Worm (Caenorhabditis elegans) whole organism, L2 larva: ENCODE data around the gene C50F4.8.

Experiments used
- R02D3.7 ChIP-seq: fragments of 150-350 bp; optimal IDR thresholded peaks from 2 replicates; lab custom pipeline; 2014; ENCODE audit warnings: missing biosample characterization, missing genetic modification characterization
- alr-1 ChIP-seq: fragments of 150-350 bp; optimal IDR thresholded peaks from 2 replicates; lab custom pipeline; 2014; ENCODE audit warnings: missing biosample characterization, missing genetic modification characterization
- aly-2 ChIP-seq: fragments of 150-350 bp; optimal IDR thresholded peaks from 2 replicates; lab custom pipeline; 2014; ENCODE audit warnings: missing biosample characterization, missing genetic modification characterization
- egl-27 ChIP-seq: sonication (generic microtip); optimal IDR thresholded peaks from 3 replicates; lab custom pipeline; 2017; ENCODE audit warnings: missing biosample characterization, missing genetic modification reagents, missing genetic modification characterization
- peb-1 ChIP-seq: fragments of 150-350 bp; optimal IDR thresholded peaks from 2 replicates; lab custom pipeline; 2014; ENCODE audit warnings: missing biosample characterization, missing genetic modification characterization
- snpc-4 ChIP-seq: fragments of 150-350 bp; optimal IDR thresholded peaks from 2 replicates; lab custom pipeline; 2014; ENCODE audit warnings: missing biosample characterization, missing genetic modification characterization

DNA sequence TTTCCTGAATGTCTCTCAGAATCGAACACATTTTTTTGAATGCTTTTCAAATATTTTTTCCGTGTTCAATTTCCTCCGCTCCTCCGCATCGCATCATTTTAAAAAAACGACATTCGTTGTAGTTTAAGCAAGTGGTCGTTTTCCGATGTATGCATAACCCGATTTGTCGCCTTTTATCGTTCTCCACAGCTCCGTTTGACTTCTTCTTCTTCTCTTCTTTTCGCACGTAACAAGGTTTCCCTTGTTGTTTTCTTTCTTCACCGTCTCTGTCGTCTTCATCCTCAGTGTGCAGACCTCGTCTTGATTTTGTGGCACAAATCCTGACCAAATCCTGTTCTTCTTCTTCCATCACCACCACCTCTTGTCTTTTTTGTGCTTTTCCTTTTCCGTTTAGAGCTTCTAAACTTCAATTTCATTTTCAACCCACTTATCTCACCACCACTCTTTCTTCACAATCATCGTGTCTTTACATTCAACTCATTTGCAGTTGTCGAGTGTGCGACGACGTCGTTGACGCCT lies 34.9 kb downstream of the C50F4.8 start, which contains the start of gene K06A4.2:
- TF ChIP-seq peb-1 (tag; lab: Kevin White, UChicago) (no peak), egl-27 (tag; lab: Kevin White, UChicago) (no peak), R02D3.7 (tag; lab: Kevin White, UChicago) (no peak), alr-1 (tag; lab: Kevin White, UChicago) (no peak), snpc-4 (tag; lab: Kevin White, UChicago) (no peak), aly-2 (tag; lab: Kevin White, UChicago) (no peak)
